Fruit fly (Drosophila melanogaster) whole organism, embryonic: Measurements from ENCODE around the gene Mgat3.

Experiments
- CG12236 ChIP-seq: fragments of 200-800 bp; sonication (Bioruptor generic); optimal IDR thresholded peaks from 2 replicates; lab custom pipeline; 2016; ENCODE audit warnings: missing biosample characterization, missing genetic modification characterization
- CG14441 ChIP-seq: fragments of 200-800 bp; sonication (Bioruptor generic); IDR thresholded peaks from 2 replicates; pipeline ENCODE4 v1.3.6; 2022; ENCODE audit warnings: missing biosample characterization, missing genetic modification characterization
- CG1529 ChIP-seq: fragments of 200-800 bp; sonication (Bioruptor generic); optimal IDR thresholded peaks from 3 replicates; lab custom pipeline; 2018; ENCODE audit warnings: missing biosample characterization, missing genetic modification characterization
- CG1603 ChIP-seq: fragments of 200-800 bp; sonication (Bioruptor generic); optimal IDR thresholded peaks from 2 replicates; lab custom pipeline; 2019; ENCODE audit warnings: missing biosample characterization, mild to moderate bottlenecking, missing genetic modification characterization, moderate library complexity
- CG16779 ChIP-seq: fragments of 200-800 bp; sonication (Bioruptor generic); IDR thresholded peaks from 2 replicates; pipeline ENCODE4 v1.3.6; 2022; ENCODE audit warnings: missing biosample characterization, missing genetic modification characterization
- CG16813 ChIP-seq: fragments of 200-800 bp; sonication (Bioruptor generic); IDR thresholded peaks from 3 replicates; pipeline ENCODE4 v1.3.6; 2022; ENCODE audit warnings: missing biosample characterization, missing genetic modification characterization; ENCODE audit not compliant: partially characterized antibody
- CG17328 ChIP-seq: fragments of 200-800 bp; sonication (Bioruptor generic); IDR thresholded peaks from 2 replicates; pipeline ENCODE4 v1.3.6; 2022; ENCODE audit warnings: missing biosample characterization, missing genetic modification characterization
- CG17829 ChIP-seq: fragments of 200-800 bp; optimal IDR thresholded peaks from 2 replicates; lab custom pipeline; 2019; ENCODE audit warnings: missing biosample characterization, mild to moderate bottlenecking, missing genetic modification characterization, moderate library complexity
- CG4282 ChIP-seq: fragments of 200-800 bp; sonication (Bioruptor generic); optimal IDR thresholded peaks from 2 replicates; lab custom pipeline; 2016; ENCODE audit warnings: missing biosample characterization, missing genetic modification characterization
- CG6813 ChIP-seq: fragments of 200-800 bp; sonication (Bioruptor generic); optimal IDR thresholded peaks from 2 replicates; lab custom pipeline; 2017; ENCODE audit warnings: missing biosample characterization, missing genetic modification characterization, mild to moderate bottlenecking, moderate library complexity, missing genetic modification reagents
- CG7839 ChIP-seq: fragments of 200-800 bp; sonication (Bioruptor generic); optimal IDR thresholded peaks from 3 replicates; lab custom pipeline; 2018; ENCODE audit warnings: missing biosample characterization, mild to moderate bottlenecking, missing genetic modification characterization, moderate library complexity
- CG8089 ChIP-seq: fragments of 200-800 bp; sonication (Bioruptor generic); optimal IDR thresholded peaks from 3 replicates; lab custom pipeline; 2016; ENCODE audit warnings: missing biosample characterization, missing genetic modification characterization
- CG8765 ChIP-seq: fragments of 200-800 bp; sonication (Bioruptor generic); IDR thresholded peaks from 2 replicates; pipeline ENCODE4 v1.3.6; 2022; ENCODE audit warnings: missing biosample characterization, missing genetic modification characterization
- CrebB ChIP-seq: fragments of 200-800 bp; sonication (Bioruptor generic); optimal IDR thresholded peaks from 3 replicates; lab custom pipeline; 2018; ENCODE audit warnings: missing biosample characterization, mild to moderate bottlenecking, missing genetic modification characterization
- Dip3 ChIP-seq: fragments of 200-800 bp; sonication (Bioruptor generic); optimal IDR thresholded peaks from 3 replicates; lab custom pipeline; 2016; ENCODE audit warnings: missing biosample characterization, missing genetic modification characterization
- Fer3 ChIP-seq: fragments of 200-800 bp; sonication (Bioruptor generic); optimal IDR thresholded peaks from 2 replicates; lab custom pipeline; 2018; ENCODE audit warnings: missing biosample characterization, mild to moderate bottlenecking, missing genetic modification characterization, moderate library complexity
- HHEX ChIP-seq: fragments of 200-800 bp; sonication (Bioruptor generic); optimal IDR thresholded peaks from 3 replicates; lab custom pipeline; 2017; ENCODE audit warnings: missing biosample characterization, mild to moderate bottlenecking, missing genetic modification characterization, missing genetic modification reagents
- HLH3B ChIP-seq: fragments of 200-800 bp; sonication (Bioruptor generic); IDR thresholded peaks from 2 replicates; pipeline ENCODE4 v1.3.6; 2022; ENCODE audit warnings: missing biosample characterization, missing genetic modification characterization
- HLH54F ChIP-seq: fragments of 200-800 bp; sonication (Bioruptor generic); optimal IDR thresholded peaks from 3 replicates; lab custom pipeline; 2016; ENCODE audit warnings: missing biosample characterization, missing genetic modification characterization
- MTF-1 ChIP-seq: fragments of 200-800 bp; sonication (Bioruptor generic); optimal IDR thresholded peaks from 2 replicates; lab custom pipeline; 2018; ENCODE audit warnings: missing biosample characterization, mild to moderate bottlenecking, missing genetic modification characterization, borderline replicate concordance
- Max ChIP-seq: fragments of 200-800 bp; sonication (Bioruptor generic); optimal IDR thresholded peaks from 2 replicates; lab custom pipeline; 2016; ENCODE audit warnings: missing biosample characterization, mild to moderate bottlenecking, missing genetic modification characterization
- Nf-YB ChIP-seq: fragments of 200-800 bp; sonication (Bioruptor generic); optimal IDR thresholded peaks from 3 replicates; lab custom pipeline; 2019; ENCODE audit warnings: missing biosample characterization, mild to moderate bottlenecking, missing genetic modification characterization, moderate library complexity
- NfI ChIP-seq: fragments of 200-800 bp; sonication (Bioruptor generic); optimal IDR thresholded peaks from 3 replicates; lab custom pipeline; 2018; ENCODE audit warnings: missing biosample characterization, mild to moderate bottlenecking, missing genetic modification characterization, moderate library complexity
- Sox100B ChIP-seq: fragments of 200-800 bp; sonication (Bioruptor generic); optimal IDR thresholded peaks from 3 replicates; lab custom pipeline; 2018; ENCODE audit warnings: missing biosample characterization, mild to moderate bottlenecking, missing genetic modification characterization
- aop ChIP-seq: fragments of 200-800 bp; sonication (Bioruptor generic); IDR thresholded peaks from 2 replicates; pipeline ENCODE4 v1.3.6; 2022; ENCODE audit warnings: missing biosample characterization, missing genetic modification characterization
- ase ChIP-seq: fragments of 200-800 bp; sonication (Bioruptor generic); IDR thresholded peaks from 3 replicates; pipeline ENCODE4 v1.3.6; 2022; ENCODE audit warnings: missing biosample characterization, missing genetic modification characterization
- bab2 ChIP-seq: fragments of 200-800 bp; sonication (Bioruptor generic); optimal IDR thresholded peaks from 2 replicates; lab custom pipeline; 2016; ENCODE audit warnings: missing biosample characterization, missing genetic modification characterization
- bigmax ChIP-seq: fragments of 200-800 bp; sonication (Bioruptor generic); optimal IDR thresholded peaks from 2 replicates; lab custom pipeline; 2018; ENCODE audit warnings: missing biosample characterization, mild to moderate bottlenecking, missing genetic modification characterization
- caup ChIP-seq: fragments of 200-800 bp; sonication (Bioruptor generic); optimal IDR thresholded peaks from 3 replicates; lab custom pipeline; 2017; ENCODE audit warnings: missing biosample characterization, mild to moderate bottlenecking, missing genetic modification characterization, moderate library complexity; ENCODE audit not compliant: severe bottlenecking
- chif ChIP-seq, 2 experiments: fragments of 200-800 bp; sonication (Bioruptor generic); optimal IDR thresholded peaks; 3 replicates each; lab custom pipeline; 2016; ENCODE audit warnings: missing biosample characterization in 2 of 2, missing genetic modification characterization in 2 of 2
- chm ChIP-seq: fragments of 200-800 bp; sonication (Bioruptor generic); IDR thresholded peaks from 2 replicates; pipeline ENCODE4 v1.3.6; 2022; ENCODE audit warnings: missing biosample characterization, missing genetic modification characterization
- chn ChIP-seq: fragments of 200-800 bp; sonication (Bioruptor generic); optimal IDR thresholded peaks from 2 replicates; lab custom pipeline; 2016; ENCODE audit warnings: missing biosample characterization, missing genetic modification characterization
- dpn ChIP-seq, 2 experiments: fragments of 200-800 bp; sonication (Bioruptor generic); optimal IDR thresholded peaks; 3 replicates each; lab custom pipeline; 2016; ENCODE audit warnings: missing biosample characterization in 2 of 2, missing genetic modification characterization in 2 of 2
- eve ChIP-seq, 2 experiments: fragments of >200 bp; optimal IDR thresholded peaks; 2 replicates each; lab custom pipeline; 2017; ENCODE audit warnings: missing biosample characterization in 2 of 2, missing genetic modification characterization in 2 of 2
- gro ChIP-seq: fragments of 200-800 bp; sonication (Bioruptor generic); optimal IDR thresholded peaks from 2 replicates; lab custom pipeline; 2016; ENCODE audit warnings: missing biosample characterization, missing genetic modification characterization
- jumu ChIP-seq: fragments of 200-800 bp; sonication (Bioruptor generic); optimal IDR thresholded peaks from 3 replicates; lab custom pipeline; 2016; ENCODE audit warnings: missing biosample characterization, missing genetic modification characterization
- klu ChIP-seq: fragments of 200-800 bp; sonication (Bioruptor generic); IDR thresholded peaks from 2 replicates; pipeline ENCODE4 v1.3.6; 2022; ENCODE audit warnings: missing biosample characterization, missing genetic modification characterization
- mam ChIP-seq: fragments of 200-800 bp; sonication (Bioruptor generic); optimal IDR thresholded peaks from 3 replicates; lab custom pipeline; 2016; ENCODE audit warnings: missing biosample characterization, missing genetic modification characterization
- nerfin-2 ChIP-seq: fragments of 200-800 bp; sonication (Bioruptor generic); IDR thresholded peaks from 2 replicates; pipeline ENCODE4 v1.3.6; 2022; ENCODE audit warnings: missing biosample characterization, missing genetic modification characterization; ENCODE audit not compliant: partially characterized antibody
- odd ChIP-seq: fragments of 200-800 bp; sonication (Bioruptor generic); optimal IDR thresholded peaks from 2 replicates; lab custom pipeline; 2017; ENCODE audit warnings: missing biosample characterization, mild to moderate bottlenecking, missing genetic modification characterization
- otp ChIP-seq: fragments of 200-800 bp; sonication (Bioruptor generic); IDR thresholded peaks from 3 replicates; pipeline ENCODE4, ENCODE4 v1.3.6; 2022; ENCODE audit warnings: missing biosample characterization, missing genetic modification characterization
- peb ChIP-seq: fragments of 200-800 bp; sonication (Bioruptor generic); IDR thresholded peaks from 2 replicates; pipeline ENCODE4 v1.3.6; 2022; ENCODE audit warnings: missing biosample characterization, missing genetic modification characterization
- phol ChIP-seq: fragments of 200-800 bp; sonication (Bioruptor generic); optimal IDR thresholded peaks from 3 replicates; lab custom pipeline; 2018; ENCODE audit warnings: missing biosample characterization, mild to moderate bottlenecking, missing genetic modification characterization, moderate library complexity
- prd ChIP-seq, 3 experiments: fragments of >200 bp in 2 of 3; fragments of 200-800 bp in 1 of 3; sonication (Bioruptor generic) in 1 of 3; optimal IDR thresholded peaks in 2 of 3; IDR thresholded peaks in 1 of 3; 2 replicates in 2 of 3; 3 replicates in 1 of 3; pipeline versions ENCODE4 v1.3.6 to Lab custom; 2017 to 2022; ENCODE audit warnings: missing biosample characterization in 1 of 3, missing genetic modification characterization in 1 of 3
- so ChIP-seq: fragments of 200-800 bp; sonication (Bioruptor generic); IDR thresholded peaks from 3 replicates; pipeline ENCODE4 v1.3.6; 2022; ENCODE audit warnings: missing biosample characterization, missing genetic modification characterization
- tna ChIP-seq: fragments of 200-800 bp; sonication (Bioruptor generic); IDR thresholded peaks from 2 replicates; pipeline ENCODE4 v1.3.6; 2022; ENCODE audit warnings: missing biosample characterization, missing genetic modification characterization; ENCODE audit not compliant: partially characterized antibody
- tup ChIP-seq: fragments of 200-800 bp; sonication (Bioruptor generic); optimal IDR thresholded peaks from 2 replicates; lab custom pipeline; 2016; ENCODE audit warnings: missing biosample characterization, mild to moderate bottlenecking, missing genetic modification characterization, moderate library complexity
- tx ChIP-seq: fragments of 200-800 bp; sonication (Bioruptor generic); optimal IDR thresholded peaks from 2 replicates; lab custom pipeline; 2016; ENCODE audit warnings: missing biosample characterization, missing genetic modification characterization
- vnd ChIP-seq: fragments of 200-800 bp; sonication (Bioruptor generic); IDR thresholded peaks from 3 replicates; pipeline ENCODE4 v1.3.6; 2022; ENCODE audit warnings: missing biosample characterization, missing genetic modification characterization; ENCODE audit not compliant: partially characterized antibody

The Mgat3 gene

DNA sequence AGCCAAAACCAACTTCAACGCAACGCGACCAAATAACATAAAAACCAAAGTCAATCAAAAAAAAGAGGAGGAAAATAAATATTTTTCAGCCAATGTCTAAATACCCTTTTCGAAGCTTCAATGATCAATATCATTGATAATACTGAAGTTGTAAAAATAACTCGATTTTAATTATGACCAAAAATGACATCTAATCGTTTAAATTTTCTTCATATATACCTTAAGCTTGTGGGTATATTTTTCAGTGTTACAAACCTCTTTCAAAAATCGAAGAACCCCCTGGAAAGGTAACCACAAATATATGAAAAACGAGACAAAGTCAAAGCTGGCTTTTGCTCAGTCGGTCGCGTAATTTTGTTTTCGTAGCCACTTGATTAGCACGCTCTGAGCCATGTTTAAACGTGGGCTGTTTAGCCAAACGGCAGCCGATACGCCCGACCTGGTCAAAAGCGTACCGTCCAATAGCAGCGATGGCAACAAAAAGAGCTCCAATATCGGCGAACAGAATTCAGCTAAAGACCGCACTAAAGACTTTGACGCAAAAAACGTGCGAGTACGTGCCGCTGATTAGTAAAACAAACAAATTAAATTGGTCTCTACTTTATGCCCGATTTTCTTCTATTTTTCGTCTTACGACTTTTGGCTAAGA, 37.2 kb downstream of the Mgat3 start (continued):
- TF ChIP-seq bab2 (GFP tag; lab: Kevin White, UChicago): peak; percentile 73
- TF ChIP-seq CG12236 (GFP tag; lab: Kevin White, UChicago): no peak
- TF ChIP-seq CG16779 (GFP tag; lab: Robert Waterston, UW): peak; percentile 73
- peak; percentile 67 for TF ChIP-seq CG6813 (GFP tag; lab: Kevin White, UChicago)
- no peak for TF ChIP-seq nerfin-2 (GFP tag; lab: Robert Waterston, UW)
- peak; percentile 77; the same call in 2 of the 3 replicates for TF ChIP-seq so (GFP tag; lab: Robert Waterston, UW)
- peak; percentile 38; the same call in 1 of the 2 replicates for TF ChIP-seq CG17328 (GFP tag; lab: Robert Waterston, UW)
- peak; percentile 73 to 80 for TF ChIP-seq dpn (GFP tag; optimal IDR thresholded peaks at IDR 0.05; lab: Kevin White, UChicago)
- TF ChIP-seq Fer3 (tag; lab: Kevin White, UChicago): peak; percentile 87
- TF ChIP-seq phol (tag; lab: Kevin White, UChicago): peak; percentile 72
- peak; percentile 29 for TF ChIP-seq tup (GFP tag; lab: Kevin White, UChicago)
- peak; percentile 14 for TF ChIP-seq CG4282 (GFP tag; lab: Kevin White, UChicago)
- peak; percentile 76 for TF ChIP-seq HHEX (GFP tag; lab: Kevin White, UChicago)
- peak; percentile 64 for TF ChIP-seq CG17829
- TF ChIP-seq klu (GFP tag; lab: Robert Waterston, UW): peak; percentile 63
- TF ChIP-seq MTF-1 (GFP tag; lab: Kevin White, UChicago): no peak
- peak; percentile 70 for TF ChIP-seq HLH54F (GFP tag; lab: Kevin White, UChicago)
- no peak for TF ChIP-seq eve (GFP tag; optimal IDR thresholded peaks at IDR 0.05; lab: Kevin White, UChicago)
- TF ChIP-seq Dip3: peak; percentile 60
- peak; percentile 66 for TF ChIP-seq Sox100B (GFP tag; lab: Kevin White, UChicago)
- no peak for TF ChIP-seq tna
- TF ChIP-seq prd (optimal IDR thresholded peaks at IDR 0.05; lab: Kevin White, UChicago): no peak
- peak; percentile 82 for TF ChIP-seq prd (GFP tag; IDR thresholded peaks at IDR 0.05; lab: Robert Waterston, UW)
- peak; percentile 21 for TF ChIP-seq CG1603
- peak; percentile 64 for TF ChIP-seq Max
- TF ChIP-seq CG7839 (tag; lab: Kevin White, UChicago): peak; percentile 90
- TF ChIP-seq CG1529 (GFP tag; lab: Kevin White, UChicago): no peak
- no peak for TF ChIP-seq bigmax (GFP tag; lab: Kevin White, UChicago)
- TF ChIP-seq gro: peak; percentile 93
- peak; percentile 45 for TF ChIP-seq chn
- TF ChIP-seq odd: peak; percentile 64
- peak; percentile 26 for TF ChIP-seq CrebB (tag; lab: Kevin White, UChicago)
- TF ChIP-seq NfI (GFP tag; lab: Kevin White, UChicago): peak; percentile 62
- 0 out of 3 replicates have a peak, but pooled peaks have one; percentile 36 for TF ChIP-seq ase
- peak; percentile 78 for TF ChIP-seq caup (GFP tag; lab: Kevin White, UChicago)
- peak; percentile 49 to 51 for TF ChIP-seq chif (GFP tag; optimal IDR thresholded peaks at IDR 0.05; lab: Kevin White, UChicago)
- no peak for TF ChIP-seq CG8765 (GFP tag; lab: Robert Waterston, UW)
- TF ChIP-seq aop (GFP tag; lab: Robert Waterston, UW): no peak
- TF ChIP-seq otp: peak; percentile 57; the same call in 2 of the 3 replicates
- peak; percentile 16 for TF ChIP-seq CG8089 (GFP tag; lab: Kevin White, UChicago)
- TF ChIP-seq CG16813 (GFP tag; lab: Robert Waterston, UW): no peak
- peak; percentile 83 for TF ChIP-seq CG14441 (GFP tag; lab: Robert Waterston, UW)
- TF ChIP-seq Nf-YB (GFP tag; lab: Kevin White, UChicago): peak; percentile 35
- peak; percentile 53 for TF ChIP-seq tx (GFP tag; lab: Kevin White, UChicago)
- peak; percentile 49 for TF ChIP-seq jumu (GFP tag; lab: Kevin White, UChicago)
- TF ChIP-seq chm (GFP tag; lab: Robert Waterston, UW): no peak
- peak; percentile 76 for TF ChIP-seq HLH3B (GFP tag; lab: Robert Waterston, UW)
- no peak for TF ChIP-seq vnd (GFP tag; lab: Robert Waterston, UW)
- no peak for TF ChIP-seq peb
- TF ChIP-seq mam (GFP tag; lab: Kevin White, UChicago): peak; percentile 79
